Fruit fly (Drosophila melanogaster) whole organism, prepupa: ENCODE measurements around the gene Smu1.

Experiments
- CG10631 ChIP-seq: fragments of 200-800 bp; sonication (Bioruptor generic); optimal IDR thresholded peaks from 2 replicates; lab custom pipeline; 2016; ENCODE audit warnings: missing biosample characterization, missing genetic modification characterization
- CG10669 ChIP-seq: fragments of 200-800 bp; sonication (Bioruptor generic); optimal IDR thresholded peaks from 3 replicates; lab custom pipeline; 2018; ENCODE audit warnings: missing biosample characterization, mild to moderate bottlenecking, missing genetic modification characterization, moderate library complexity
- CG15336 ChIP-seq: fragments of 200-800 bp; sonication (Bioruptor generic); IDR thresholded peaks from 2 replicates; pipeline ENCODE4 v1.3.6; 2022; ENCODE audit warnings: missing biosample characterization, missing genetic modification characterization
- CG1621 ChIP-seq: fragments of 200-800 bp; sonication (Bioruptor generic); optimal IDR thresholded peaks from 3 replicates; lab custom pipeline; 2018; ENCODE audit warnings: missing biosample characterization, mild to moderate bottlenecking, missing genetic modification characterization
- CG3032 ChIP-seq: fragments of 200-800 bp; optimal IDR thresholded peaks from 2 replicates; lab custom pipeline; 2019; ENCODE audit warnings: missing biosample characterization, mild to moderate bottlenecking, missing genetic modification characterization, moderate library complexity
- CG31627 ChIP-seq: fragments of 200-800 bp; sonication (Bioruptor generic); optimal IDR thresholded peaks from 3 replicates; lab custom pipeline; 2016; ENCODE audit warnings: missing biosample characterization, missing genetic modification characterization
- CG34406 ChIP-seq: fragments of 200-800 bp; sonication (Bioruptor generic); optimal IDR thresholded peaks from 3 replicates; lab custom pipeline; 2016; ENCODE audit warnings: missing biosample characterization, missing genetic modification characterization
- CG3919 ChIP-seq: fragments of 200-800 bp; sonication (Bioruptor generic); optimal IDR thresholded peaks from 3 replicates; lab custom pipeline; 2016; ENCODE audit warnings: missing biosample characterization, missing genetic modification characterization
- CG4318 ChIP-seq: fragments of 200-800 bp; sonication (Bioruptor generic); optimal IDR thresholded peaks from 3 replicates; lab custom pipeline; 2017; ENCODE audit warnings: missing biosample characterization, mild to moderate bottlenecking, missing genetic modification characterization
- CG6276 ChIP-seq: fragments of 200-800 bp; sonication (Bioruptor generic); optimal IDR thresholded peaks from 2 replicates; lab custom pipeline; 2017; ENCODE audit warnings: missing biosample characterization, mild to moderate bottlenecking, missing genetic modification characterization
- CG6792 ChIP-seq: fragments of 200-800 bp; sonication (Bioruptor generic); optimal IDR thresholded peaks from 3 replicates; lab custom pipeline; 2016; ENCODE audit warnings: missing biosample characterization, missing genetic modification characterization
- CG6808 ChIP-seq: fragments of 200-800 bp; sonication (Bioruptor generic); optimal IDR thresholded peaks from 3 replicates; lab custom pipeline; 2017; ENCODE audit warnings: missing biosample characterization, missing genetic modification characterization, mild to moderate bottlenecking, moderate library complexity, missing genetic modification reagents
- CG6854 ChIP-seq: fragments of 200-800 bp; sonication (Bioruptor generic); optimal IDR thresholded peaks from 2 replicates; lab custom pipeline; 2017; ENCODE audit warnings: missing biosample characterization, mild to moderate bottlenecking, missing genetic modification characterization
- CG7368 ChIP-seq: fragments of 200-800 bp; sonication (Bioruptor generic); optimal IDR thresholded peaks from 3 replicates; lab custom pipeline; 2016; ENCODE audit warnings: missing biosample characterization, missing genetic modification characterization
- CG8119 ChIP-seq: fragments of 200-800 bp; sonication (Bioruptor generic); IDR thresholded peaks from 3 replicates; pipeline ENCODE4 v1.3.6; 2022; ENCODE audit warnings: missing biosample characterization, missing genetic modification characterization
- CG8319 ChIP-seq: fragments of 200-800 bp; sonication (Bioruptor generic); optimal IDR thresholded peaks from 3 replicates; lab custom pipeline; 2016; ENCODE audit warnings: missing biosample characterization, missing genetic modification characterization
- CG8632 ChIP-seq: fragments of 200-800 bp; sonication (Bioruptor generic); optimal IDR thresholded peaks from 3 replicates; lab custom pipeline; 2016; ENCODE audit warnings: missing biosample characterization, missing genetic modification characterization
- CG9139 ChIP-seq: fragments of 200-800 bp; sonication (Bioruptor generic); optimal IDR thresholded peaks from 3 replicates; lab custom pipeline; 2017; ENCODE audit warnings: missing biosample characterization, mild to moderate bottlenecking, missing genetic modification characterization
- Eip75B ChIP-seq: fragments of 200-800 bp; sonication (Bioruptor generic); optimal IDR thresholded peaks from 3 replicates; lab custom pipeline; 2016; ENCODE audit warnings: missing biosample characterization, missing genetic modification characterization
- Eip93F ChIP-seq: fragments of 200-800 bp; sonication (Bioruptor generic); optimal IDR thresholded peaks from 2 replicates; lab custom pipeline; 2016; ENCODE audit warnings: missing biosample characterization, mild to moderate bottlenecking, missing genetic modification characterization
- Ets21C ChIP-seq: fragments of 200-800 bp; sonication (Bioruptor generic); optimal IDR thresholded peaks from 3 replicates; lab custom pipeline; 2016; ENCODE audit warnings: missing biosample characterization, missing genetic modification characterization
- Ets96B ChIP-seq: fragments of 200-800 bp; optimal IDR thresholded peaks from 2 replicates; lab custom pipeline; 2019; ENCODE audit warnings: missing biosample characterization, mild to moderate bottlenecking, missing genetic modification characterization, moderate library complexity
- Gug ChIP-seq: fragments of 200-800 bp; sonication (Bioruptor generic); IDR thresholded peaks from 2 replicates; pipeline ENCODE4 v1.3.6; 2022; ENCODE audit warnings: missing biosample characterization, missing genetic modification characterization
- Hr39 ChIP-seq: fragments of 200-800 bp; sonication (Bioruptor generic); optimal IDR thresholded peaks from 2 replicates; lab custom pipeline; 2016; ENCODE audit warnings: missing biosample characterization, missing genetic modification characterization
- Hr4 ChIP-seq: fragments of 200-800 bp; sonication (Bioruptor generic); optimal IDR thresholded peaks from 3 replicates; lab custom pipeline; 2016; ENCODE audit warnings: missing biosample characterization, missing genetic modification characterization
- Lpt ChIP-seq: fragments of 200-800 bp; sonication (Bioruptor generic); optimal IDR thresholded peaks from 3 replicates; lab custom pipeline; 2016; ENCODE audit warnings: missing biosample characterization, missing genetic modification characterization
- Met ChIP-seq: fragments of 200-800 bp; sonication (Bioruptor generic); optimal IDR thresholded peaks from 3 replicates; lab custom pipeline; 2016; ENCODE audit warnings: missing biosample characterization, missing genetic modification characterization
- OdsH ChIP-seq: fragments of 200-800 bp; sonication (Bioruptor generic); optimal IDR thresholded peaks from 3 replicates; lab custom pipeline; 2016; ENCODE audit warnings: missing biosample characterization, missing genetic modification characterization
- Sox102F ChIP-seq: fragments of 200-800 bp; sonication (Bioruptor generic); optimal IDR thresholded peaks from 2 replicates; lab custom pipeline; 2016; ENCODE audit warnings: missing biosample characterization, mild to moderate bottlenecking, missing genetic modification characterization
- Sox15 ChIP-seq: fragments of 200-800 bp; sonication (Bioruptor generic); optimal IDR thresholded peaks from 3 replicates; lab custom pipeline; 2016; ENCODE audit warnings: missing biosample characterization, missing genetic modification characterization
- acj6 ChIP-seq: fragments of 200-800 bp; sonication (Bioruptor generic); optimal IDR thresholded peaks from 3 replicates; lab custom pipeline; 2016; ENCODE audit warnings: missing biosample characterization, missing genetic modification characterization
- cyc ChIP-seq: fragments of 200-800 bp; sonication (Bioruptor generic); optimal IDR thresholded peaks from 3 replicates; lab custom pipeline; 2016; ENCODE audit warnings: missing biosample characterization, missing genetic modification characterization
- dac ChIP-seq: fragments of 200-800 bp; sonication (Bioruptor generic); optimal IDR thresholded peaks from 2 replicates; lab custom pipeline; 2017; ENCODE audit warnings: missing biosample characterization, mild to moderate bottlenecking, missing genetic modification characterization
- eg ChIP-seq: fragments of 200-800 bp; sonication (Bioruptor generic); IDR thresholded peaks from 3 replicates; pipeline ENCODE4 v1.3.6; 2022; ENCODE audit warnings: missing biosample characterization, missing genetic modification characterization
- fd59A ChIP-seq: fragments of 200-800 bp; sonication (Bioruptor generic); optimal IDR thresholded peaks from 2 replicates; lab custom pipeline; 2017; ENCODE audit warnings: missing biosample characterization, mild to moderate bottlenecking, missing genetic modification characterization, missing genetic modification reagents
- fd85E ChIP-seq: fragments of 200-800 bp; sonication (Bioruptor generic); optimal IDR thresholded peaks from 3 replicates; lab custom pipeline; 2016; ENCODE audit warnings: missing biosample characterization, missing genetic modification characterization
- fkh ChIP-seq: fragments of 200-800 bp; sonication (Bioruptor generic); optimal IDR thresholded peaks from 3 replicates; lab custom pipeline; 2017; ENCODE audit warnings: missing biosample characterization, mild to moderate bottlenecking, missing genetic modification characterization, moderate library complexity
- net ChIP-seq: fragments of 200-800 bp; sonication (Bioruptor generic); optimal IDR thresholded peaks from 3 replicates; lab custom pipeline; 2016; ENCODE audit warnings: missing biosample characterization, missing genetic modification characterization
- pdm3 ChIP-seq: fragments of 200-800 bp; sonication (Bioruptor generic); optimal IDR thresholded peaks from 3 replicates; lab custom pipeline; 2016; ENCODE audit warnings: missing biosample characterization, missing genetic modification characterization
- salr ChIP-seq, 2 experiments: fragments of 200-800 bp; sonication (Bioruptor generic); optimal IDR thresholded peaks; 3 replicates each; lab custom pipeline; 2016 to 2018; ENCODE audit warnings: missing biosample characterization in 2 of 2, missing genetic modification characterization in 2 of 2, mild to moderate bottlenecking in 1 of 2
- spab ChIP-seq: fragments of 200-800 bp; sonication (Bioruptor generic); optimal IDR thresholded peaks from 2 replicates; lab custom pipeline; 2017; ENCODE audit warnings: missing biosample characterization, mild to moderate bottlenecking, missing genetic modification characterization, missing genetic modification reagents
- ss ChIP-seq, 2 experiments: fragments of 200-800 bp; sonication (Bioruptor generic); optimal IDR thresholded peaks; 2 replicates in 1 of 2; 3 replicates in 1 of 2; lab custom pipeline; 2017 to 2018; ENCODE audit warnings: mild to moderate bottlenecking in 2 of 2, missing biosample characterization in 2 of 2, missing genetic modification characterization in 2 of 2, moderate library complexity in 1 of 2
- svp ChIP-seq: fragments of 200-800 bp; sonication (Bioruptor generic); peaks from one replicate; lab custom pipeline; 2016; ENCODE audit warnings: missing biosample characterization, missing genetic modification characterization
- topi ChIP-seq: fragments of 200-800 bp; sonication (Bioruptor generic); optimal IDR thresholded peaks from 3 replicates; lab custom pipeline; 2016; ENCODE audit warnings: missing biosample characterization, missing genetic modification characterization
- vri ChIP-seq: fragments of 200-800 bp; sonication (Bioruptor generic); optimal IDR thresholded peaks from 3 replicates; lab custom pipeline; 2016; ENCODE audit warnings: missing biosample characterization, mild to moderate bottlenecking, missing genetic modification characterization

The Smu1 gene

dm6 chr3R:18988957-18989818 lies 8.1 kb upstream of the Smu1 start:
- TF ChIP-seq ss (GFP tag; optimal IDR thresholded peaks at IDR 0.05; lab: Kevin White, UChicago) (peak in 1 of 2 experiments; percentile 91), Met (GFP tag; lab: Kevin White, UChicago) (no peak), vri (no peak), Sox15 (GFP tag; lab: Kevin White, UChicago) (no peak), acj6 (no peak), topi (GFP tag; lab: Kevin White, UChicago) (no peak), cyc (GFP tag; lab: Kevin White, UChicago) (no peak)

dm6 chr3R:18987428-18988416 lies 6.6 kb upstream of the Smu1 start:
- no peak for TF ChIP-seq Ets96B
- TF ChIP-seq CG31627 = no peak
- peak; percentile 61; the same call in 1 of the 2 replicates for TF ChIP-seq CG15336
- TF ChIP-seq spab (GFP tag; lab: Kevin White, UChicago) = no peak
- TF ChIP-seq acj6 = peak; percentile 17
- TF ChIP-seq CG8119 = peak; percentile 64
- peak; percentile 25 for TF ChIP-seq CG4318 (GFP tag; lab: Kevin White, UChicago)
- TF ChIP-seq CG7368 (GFP tag; lab: Kevin White, UChicago) = peak; percentile 32
- TF ChIP-seq Eip75B = no peak
- peak; percentile 47 for TF ChIP-seq Hr4 (GFP tag; lab: Kevin White, UChicago)
- no peak for TF ChIP-seq CG9139 (GFP tag; lab: Kevin White, UChicago)
- peak; percentile 71 for TF ChIP-seq fkh (GFP tag; lab: Kevin White, UChicago)
- TF ChIP-seq CG3032 (tag; lab: Kevin White, UChicago) = no peak
- no peak for TF ChIP-seq CG8632
- TF ChIP-seq net = peak; percentile 60
- peak; percentile 38 for TF ChIP-seq topi (GFP tag; lab: Kevin White, UChicago)
- TF ChIP-seq Ets21C (GFP tag; lab: Kevin White, UChicago) = no peak
- peak; percentile 51 for TF ChIP-seq pdm3 (GFP tag; lab: Kevin White, UChicago)
- TF ChIP-seq CG1621 (tag; lab: Kevin White, UChicago) = peak; percentile 56
- TF ChIP-seq Sox102F (GFP tag; lab: Kevin White, UChicago) = no peak
- TF ChIP-seq Eip93F (GFP tag; lab: Kevin White, UChicago) = no peak
- TF ChIP-seq Hr39 (GFP tag; lab: Kevin White, UChicago) = no peak
- peak; percentile 13 for TF ChIP-seq CG34406
- peak; percentile 68 for TF ChIP-seq Lpt (GFP tag; lab: Kevin White, UChicago)
- peak; percentile 41 for TF ChIP-seq CG10669 (GFP tag; lab: Kevin White, UChicago)
- peak; percentile 7 for TF ChIP-seq Sox15 (GFP tag; lab: Kevin White, UChicago)
- TF ChIP-seq CG6276 (GFP tag; lab: Kevin White, UChicago) = peak; percentile 39
- peak; percentile 22 for TF ChIP-seq OdsH (GFP tag; lab: Kevin White, UChicago)
- no peak for TF ChIP-seq salr (GFP tag; optimal IDR thresholded peaks at IDR 0.05; lab: Kevin White, UChicago)
- no peak for TF ChIP-seq Gug
- no peak for TF ChIP-seq CG8319 (GFP tag; lab: Kevin White, UChicago)
- peak; percentile 37; the same call in 2 of the 3 replicates for TF ChIP-seq eg (GFP tag; lab: Robert Waterston, UW)
- TF ChIP-seq CG6808 (GFP tag; lab: Kevin White, UChicago) = peak; percentile 51
- TF ChIP-seq CG6792 (GFP tag; lab: Kevin White, UChicago) = peak; percentile 12
- peak; percentile 16 for TF ChIP-seq svp (GFP tag; lab: Kevin White, UChicago)
- TF ChIP-seq CG6854 (GFP tag; lab: Kevin White, UChicago) = no peak
- TF ChIP-seq fd85E = no peak
- TF ChIP-seq fd59A (GFP tag; lab: Kevin White, UChicago) = peak; percentile 19
- TF ChIP-seq CG3919 (GFP tag; lab: Kevin White, UChicago) = peak; percentile 62
- no peak for TF ChIP-seq Met (GFP tag; lab: Kevin White, UChicago)
- peak; percentile 13 for TF ChIP-seq CG10631 (GFP tag; lab: Kevin White, UChicago)
- TF ChIP-seq dac (GFP tag; lab: Kevin White, UChicago) = no peak
